Worm (Caenorhabditis elegans) whole organism, young adult: ENCODE measurements around the gene gtf-2E1.

Source experiments
- C06A6.2 ChIP-seq: fragments of 200-800 bp; sonication (Bioruptor generic); conservative IDR thresholded peaks from 2 replicates; pipeline ENCODE4 v1.3.6; 2022; ENCODE audit warnings: missing genetic modification characterization, missing compliant biosample characterization
- C17E4.6 ChIP-seq: fragments of 200-800 bp; sonication (Bioruptor generic); IDR thresholded peaks from 2 replicates; pipeline ENCODE4 v1.3.6; 2022; ENCODE audit warnings: missing genetic modification reagents, missing genetic modification characterization, missing compliant biosample characterization
- F22D6.2 ChIP-seq: sonication (generic microtip); optimal IDR thresholded peaks from 2 replicates; lab custom pipeline; 2016; ENCODE audit warnings: mild to moderate bottlenecking, missing genetic modification characterization, missing compliant biosample characterization
- F37B4.10 ChIP-seq: fragments of 200-800 bp; sonication (Bioruptor generic); IDR thresholded peaks from 2 replicates; pipeline ENCODE4 v1.3.6; 2022; ENCODE audit warnings: missing genetic modification characterization, missing compliant biosample characterization
- F57A8.1 ChIP-seq: fragments of 200-800 bp; sonication (Bioruptor generic); optimal IDR thresholded peaks from 2 replicates; lab custom pipeline; 2018; ENCODE audit warnings: mild to moderate bottlenecking, missing genetic modification characterization, moderate library complexity, missing compliant biosample characterization
- K11D2.4 ChIP-seq: fragments of 200-800 bp; sonication (Bioruptor generic); IDR thresholded peaks from 2 replicates; pipeline ENCODE4 v1.3.6; 2022; ENCODE audit warnings: missing genetic modification reagents, missing genetic modification characterization, missing compliant biosample characterization
- K12H6.12 ChIP-seq: fragments of 200-800 bp; sonication (Bioruptor generic); optimal IDR thresholded peaks from 2 replicates; lab custom pipeline; 2018; ENCODE audit warnings: mild to moderate bottlenecking, missing genetic modification characterization, missing compliant biosample characterization
- T07F8.4 ChIP-seq: sonication (generic microtip); optimal IDR thresholded peaks from 2 replicates; lab custom pipeline; 2016; ENCODE audit warnings: mild to moderate bottlenecking, missing genetic modification characterization, moderate library complexity, missing compliant biosample characterization
- ama-1 ChIP-seq, 3 experiments: fragments of 150-350 bp in 1 of 3; sonication (generic microtip) in 2 of 3; optimal IDR thresholded peaks; 2 replicates each; lab custom pipeline; 2014 to 2018; ENCODE audit warnings: missing biosample characterization in 2 of 3, missing genetic modification characterization in 2 of 3, missing genetic modification reagents in 2 of 3
- attf-3 ChIP-seq: fragments of 200-800 bp; sonication (Bioruptor generic); conservative IDR thresholded peaks from 2 replicates; pipeline ENCODE4 v1.3.6; 2022; ENCODE audit warnings: missing genetic modification reagents, missing genetic modification characterization, missing compliant biosample characterization
- attf-5 ChIP-seq: fragments of 200-800 bp; sonication (Bioruptor generic); optimal IDR thresholded peaks from 2 replicates; lab custom pipeline; 2018; ENCODE audit warnings: mild to moderate bottlenecking, missing genetic modification characterization, missing compliant biosample characterization
- bed-1 ChIP-seq: fragments of 200-800 bp; sonication (Bioruptor generic); IDR thresholded peaks from 2 replicates; pipeline ENCODE4 v1.3.6; 2022; ENCODE audit warnings: missing genetic modification reagents, missing genetic modification characterization, missing compliant biosample characterization
- ceh-100 ChIP-seq: fragments of 200-800 bp; sonication (Bioruptor generic); IDR thresholded peaks from 2 replicates; pipeline ENCODE4 v1.3.6; 2022; ENCODE audit warnings: missing genetic modification reagents, missing genetic modification characterization, missing compliant biosample characterization
- ceh-27 ChIP-seq: fragments of 200-800 bp; sonication (Bioruptor generic); optimal IDR thresholded peaks from 2 replicates; lab custom pipeline; 2018; ENCODE audit warnings: mild to moderate bottlenecking, missing genetic modification characterization, moderate library complexity, missing compliant biosample characterization
- ceh-91 ChIP-seq: fragments of 200-800 bp; sonication (Bioruptor generic); IDR thresholded peaks from 2 replicates; pipeline ENCODE4 v1.3.6; 2022; ENCODE audit warnings: missing genetic modification reagents, missing genetic modification characterization, missing compliant biosample characterization
- chd-7 ChIP-seq: sonication (generic microtip); optimal IDR thresholded peaks from 2 replicates; lab custom pipeline; 2016; ENCODE audit warnings: mild to moderate bottlenecking, missing genetic modification characterization, moderate library complexity, missing compliant biosample characterization
- dpff-1 ChIP-seq: sonication (generic microtip); optimal IDR thresholded peaks from 2 replicates; lab custom pipeline; 2017; ENCODE audit warnings: mild to moderate bottlenecking, missing genetic modification characterization, missing compliant biosample characterization
- ekl-4 ChIP-seq: fragments of 200-800 bp; sonication (Bioruptor generic); IDR thresholded peaks from 2 replicates; pipeline ENCODE4 v1.3.6; 2022; ENCODE audit warnings: missing genetic modification reagents, missing genetic modification characterization, missing compliant biosample characterization
- ets-4 ChIP-seq: fragments of 200-800 bp; sonication (Bioruptor generic); optimal IDR thresholded peaks from 2 replicates; lab custom pipeline; 2018; ENCODE audit warnings: mild to moderate bottlenecking, missing genetic modification characterization, missing compliant biosample characterization
- gei-17 ChIP-seq: fragments of 200-800 bp; sonication (Bioruptor generic); optimal IDR thresholded peaks from 2 replicates; lab custom pipeline; 2018; ENCODE audit warnings: mild to moderate bottlenecking, missing genetic modification characterization, missing compliant biosample characterization
- hsf-1 ChIP-seq: fragments of 200-800 bp; sonication (Bioruptor generic); IDR thresholded peaks from 2 replicates; pipeline ENCODE4 v1.3.6; 2022; ENCODE audit warnings: missing genetic modification reagents, missing genetic modification characterization, missing compliant biosample characterization
- lin-40 ChIP-seq: sonication (generic microtip); optimal IDR thresholded peaks from 2 replicates; lab custom pipeline; 2016; ENCODE audit warnings: missing genetic modification characterization, mild to moderate bottlenecking, missing compliant biosample characterization, missing genotype, missing genetic modification reagents
- lir-1 ChIP-seq: fragments of 200-800 bp; sonication (Bioruptor generic); conservative IDR thresholded peaks from 2 replicates; pipeline ENCODE4 v1.3.6; 2022; ENCODE audit warnings: missing genetic modification reagents, missing genetic modification characterization, missing compliant biosample characterization
- mel-28 ChIP-seq: sonication (generic microtip); optimal IDR thresholded peaks from 2 replicates; lab custom pipeline; 2016; ENCODE audit warnings: borderline replicate concordance, mild to moderate bottlenecking, missing genetic modification characterization, missing compliant biosample characterization
- nfya-2 ChIP-seq: fragments of 200-800 bp; sonication (Bioruptor generic); IDR thresholded peaks from 2 replicates; pipeline ENCODE4 v1.3.6; 2022; ENCODE audit warnings: missing genetic modification reagents, missing genetic modification characterization, missing compliant biosample characterization
- nhr-179 ChIP-seq: sonication (generic microtip); optimal IDR thresholded peaks from 2 replicates; lab custom pipeline; 2016; ENCODE audit warnings: mild to moderate bottlenecking, missing genetic modification characterization, missing compliant biosample characterization
- nhr-27 ChIP-seq: fragments of 200-800 bp; sonication (Bioruptor generic); optimal IDR thresholded peaks from 2 replicates; lab custom pipeline; 2018; ENCODE audit warnings: mild to moderate bottlenecking, missing genetic modification characterization, moderate library complexity, missing compliant biosample characterization
- nhr-90 ChIP-seq: sonication (generic microtip); optimal IDR thresholded peaks from 2 replicates; lab custom pipeline; 2016; ENCODE audit warnings: missing genotype, mild to moderate bottlenecking, missing genetic modification characterization, missing compliant biosample characterization
- pbrm-1 ChIP-seq: fragments of 200-800 bp; sonication (Bioruptor generic); IDR thresholded peaks from 2 replicates; pipeline ENCODE4 v1.3.6; 2022; ENCODE audit warnings: missing genetic modification reagents, missing genetic modification characterization, missing compliant biosample characterization
- repo-1 ChIP-seq: sonication (generic microtip); optimal IDR thresholded peaks from 2 replicates; lab custom pipeline; 2017; ENCODE audit warnings: mild to moderate bottlenecking, missing genetic modification characterization, missing compliant biosample characterization
- rpc-1 ChIP-seq, 2 experiments: fragments of 150-350 bp in 1 of 2; sonication (generic microtip) in 1 of 2; optimal IDR thresholded peaks; 2 replicates each; lab custom pipeline; 2014 to 2018; ENCODE audit warnings: missing biosample characterization in 1 of 2, missing genetic modification characterization in 1 of 2, missing genetic modification reagents in 1 of 2, missing genotype in 1 of 2
- sdz-38 ChIP-seq: sonication (generic microtip); optimal IDR thresholded peaks from 2 replicates; lab custom pipeline; 2016; ENCODE audit warnings: missing genotype, missing genetic modification characterization, missing compliant biosample characterization
- sea-2 ChIP-seq: fragments of 200-800 bp; sonication (Bioruptor generic); IDR thresholded peaks from 2 replicates; pipeline ENCODE4 v1.3.6; 2022; ENCODE audit warnings: missing genetic modification characterization, missing compliant biosample characterization
- snpc-1.3 ChIP-seq: sonication (generic microtip); optimal IDR thresholded peaks from 2 replicates; lab custom pipeline; 2017; ENCODE audit warnings: missing genetic modification characterization, mild to moderate bottlenecking, missing compliant biosample characterization, antibody characterized with exemption, moderate library complexity, missing genotype, missing genetic modification reagents; ENCODE audit not compliant: insufficient read depth
- snpc-4 ChIP-seq, 5 experiments: fragments of 150-350 bp in 1 of 5; sonication (generic microtip) in 4 of 5; optimal IDR thresholded peaks; 2 replicates each; lab custom pipeline; 2014 to 2018; ENCODE audit warnings: missing genetic modification characterization in 5 of 5, missing biosample characterization in 3 of 5, antibody characterized with exemption in 2 of 5, mild to moderate bottlenecking in 2 of 5, missing compliant biosample characterization in 2 of 5, missing genotype in 2 of 5, moderate library complexity in 2 of 5, missing genetic modification reagents in 1 of 5
- sptf-2 ChIP-seq: fragments of 200-800 bp; sonication (Bioruptor generic); optimal IDR thresholded peaks from 2 replicates; lab custom pipeline; 2018; ENCODE audit warnings: mild to moderate bottlenecking, missing genetic modification characterization, missing compliant biosample characterization
- unc-62 ChIP-seq: fragments of 150-350 bp; optimal IDR thresholded peaks from 2 replicates; lab custom pipeline; 2014; ENCODE audit warnings: missing biosample characterization, missing genetic modification reagents, missing genetic modification characterization
- xnd-1 ChIP-seq: sonication (generic microtip); optimal IDR thresholded peaks from 2 replicates; lab custom pipeline; 2016; ENCODE audit warnings: missing genotype, missing genetic modification reagents, missing genetic modification characterization, missing compliant biosample characterization
- ztf-18 ChIP-seq: sonication (generic microtip); optimal IDR thresholded peaks from 2 replicates; lab custom pipeline; 2016; ENCODE audit warnings: missing genotype, mild to moderate bottlenecking, missing genetic modification characterization, missing compliant biosample characterization
- ztf-22 ChIP-seq: fragments of 200-800 bp; sonication (Bioruptor generic); optimal IDR thresholded peaks from 2 replicates; lab custom pipeline; 2018; ENCODE audit warnings: mild to moderate bottlenecking, missing genetic modification characterization, moderate library complexity, missing compliant biosample characterization
- ztf-25 ChIP-seq: fragments of 200-800 bp; sonication (Bioruptor generic); IDR thresholded peaks from 2 replicates; pipeline ENCODE4 v1.3.6; 2022; ENCODE audit warnings: missing genetic modification reagents, missing genetic modification characterization, missing compliant biosample characterization
- ztf-3 ChIP-seq: fragments of 200-800 bp; sonication (Bioruptor generic); optimal IDR thresholded peaks from 2 replicates; lab custom pipeline; 2018; ENCODE audit warnings: mild to moderate bottlenecking, missing genetic modification characterization, missing compliant biosample characterization
- ztf-6 ChIP-seq: fragments of 200-800 bp; sonication (Bioruptor generic); IDR thresholded peaks from 2 replicates; pipeline ENCODE4 v1.3.6; 2022; ENCODE audit warnings: missing genetic modification reagents, missing genetic modification characterization, missing compliant biosample characterization

gtf-2E1 gene

ce11 chrIV:17245200-17245599 lies 9.9 kb upstream of the gtf-2E1 start, which contains the start of gene ZK550.2 (continued):
- TF ChIP-seq ama-1 (optimal IDR thresholded peaks at IDR 0.05; lab: Kevin White, UChicago) (no peak), ama-1 (GFP tag; optimal IDR thresholded peaks at IDR 0.05; lab: Kevin White, UChicago) (no peak), bed-1 (no peak), dpff-1 (tag; lab: Kevin White, UChicago) (no peak), sdz-38 (tag; lab: Kevin White, UChicago) (no peak), sptf-2 (GFP tag; lab: Kevin White, UChicago) (peak; percentile 13), xnd-1 (tag; lab: Kevin White, UChicago) (no peak), T07F8.4 (tag; lab: Kevin White, UChicago) (no peak), F57A8.1 (GFP tag; lab: Kevin White, UChicago) (no peak), attf-5 (GFP tag; lab: Kevin White, UChicago) (peak; percentile 21), F22D6.2 (tag; lab: Kevin White, UChicago) (no peak), mel-28 (tag; lab: Kevin White, UChicago) (no peak), ceh-91 (GFP tag; lab: Robert Waterston, UW) (no peak), ztf-3 (no peak), attf-3 (no peak), ztf-22 (GFP tag; lab: Kevin White, UChicago) (peak; percentile 63), nhr-90 (peak; percentile 40), F37B4.10 (no peak), ztf-25 (GFP tag; lab: Robert Waterston, UW) (no peak), rpc-1 (optimal IDR thresholded peaks at IDR 0.05; lab: Kevin White, UChicago) (no peak), rpc-1 (tag; optimal IDR thresholded peaks at IDR 0.05; lab: Kevin White, UChicago) (no peak), repo-1 (no peak)
- TF ChIP-seq, all 124 proteins: peak for 15

ce11 chrIV:17247184-17247583 lies 7.9 kb upstream of the gtf-2E1 start:
- TF ChIP-seq lir-1 (GFP tag; lab: Robert Waterston, UW) (no peak), snpc-1.3 (no peak), K11D2.4 (no peak), chd-7 (tag; lab: Kevin White, UChicago) (no peak), lin-40 (no peak)
- TF ChIP-seq, all 124 proteins: peak for 0

ce11 chrIV:17248538-17248937 lies 6.6 kb upstream of the gtf-2E1 start:
- TF ChIP-seq ceh-100 (no peak), nhr-90 (no peak), rpc-1 (optimal IDR thresholded peaks at IDR 0.05; lab: Kevin White, UChicago) (no peak), rpc-1 (tag; optimal IDR thresholded peaks at IDR 0.05; lab: Kevin White, UChicago) (no peak), lir-1 (GFP tag; lab: Robert Waterston, UW) (no peak), C17E4.6 (GFP tag; lab: Robert Waterston, UW) (no peak), hsf-1 (GFP tag; lab: Robert Waterston, UW) (no peak), ztf-6 (GFP tag; lab: Robert Waterston, UW) (no peak), ekl-4 (GFP tag; lab: Robert Waterston, UW) (no peak), ets-4 (GFP tag; lab: Kevin White, UChicago) (no peak), bed-1 (no peak), mel-28 (tag; lab: Kevin White, UChicago) (no peak), xnd-1 (tag; lab: Kevin White, UChicago) (no peak), C06A6.2 (GFP tag; lab: Robert Waterston, UW) (no peak)

- TF ChIP-seq K12H6.12 (tag; lab: Kevin White, UChicago) (peak; percentile 93), snpc-4 (GFP tag; optimal IDR thresholded peaks at IDR 0.05; lab: Kevin White, UChicago) (peak; percentile 94), snpc-4 (tag; optimal IDR thresholded peaks at IDR 0.05; lab: Kevin White, UChicago) (peak; percentile 90 to 97 (median 97)), ceh-27 (peak; percentile 97), sea-2 (GFP tag; lab: Robert Waterston, UW) (no peak), ztf-18 (peak; percentile 99), ztf-25 (GFP tag; lab: Robert Waterston, UW) (no peak), gei-17 (peak; percentile 86), pbrm-1 (GFP tag; lab: Robert Waterston, UW) (peak; percentile 99), unc-62 (peak; percentile 60), ets-4 (GFP tag; lab: Kevin White, UChicago) (peak; percentile 72), nhr-179 (no peak), nfya-2 (GFP tag; lab: Robert Waterston, UW) (no peak), nhr-27 (no peak), repo-1 (peak; percentile 96), K11D2.4 (peak; percentile 96)
Measured at ce11 chrIV:17249691-17250181, 5.4 kb upstream of the gtf-2E1 start, which contains the start of gene eelo-2. eelo-2 (plus strand) TSS chrIV:17250131.
